Worm (Caenorhabditis elegans) whole organism, late embryonic: ENCODE results near the gene C25F9.5.

Experiments used
- dve-1 ChIP-seq: sonication (generic microtip); optimal IDR thresholded peaks from 2 replicates; lab custom pipeline; 2017; ENCODE audit warnings: antibody characterized with exemption, mild to moderate bottlenecking, missing genetic modification characterization, missing compliant biosample characterization
- eyg-1 ChIP-seq: sonication (generic microtip); optimal IDR thresholded peaks from 2 replicates; lab custom pipeline; 2016; ENCODE audit warnings: missing genotype, missing genetic modification characterization, missing compliant biosample characterization
- hlh-30 ChIP-seq: sonication (generic microtip); optimal IDR thresholded peaks from 2 replicates; lab custom pipeline; 2017; ENCODE audit warnings: antibody characterized with exemption, missing genetic modification characterization, missing compliant biosample characterization; ENCODE audit not compliant: insufficient read depth
- lin-11 ChIP-seq: fragments of 200-800 bp; sonication (Bioruptor generic); optimal IDR thresholded peaks from 2 replicates; lab custom pipeline; 2018; ENCODE audit warnings: mild to moderate bottlenecking, missing genetic modification characterization, missing compliant biosample characterization
- nfya-1 ChIP-seq: sonication (generic microtip); optimal IDR thresholded peaks from 2 replicates; lab custom pipeline; 2017; ENCODE audit warnings: missing genetic modification characterization, mild to moderate bottlenecking, missing compliant biosample characterization, antibody characterized with exemption, moderate library complexity
- pqm-1 ChIP-seq: sonication (generic microtip); optimal IDR thresholded peaks from 2 replicates; lab custom pipeline; 2016; ENCODE audit warnings: missing genetic modification characterization, missing compliant biosample characterization
- pros-1 ChIP-seq: fragments of 150-350 bp; optimal IDR thresholded peaks from 2 replicates; lab custom pipeline; 2014; ENCODE audit warnings: missing biosample characterization, missing genetic modification reagents, missing genetic modification characterization
- syd-9 ChIP-seq: sonication (generic microtip); optimal IDR thresholded peaks from 2 replicates; lab custom pipeline; 2016; ENCODE audit warnings: mild to moderate bottlenecking, missing genetic modification characterization, moderate library complexity, missing compliant biosample characterization
- unc-86 ChIP-seq: sonication (generic microtip); optimal IDR thresholded peaks from 2 replicates; lab custom pipeline; 2016; ENCODE audit warnings: missing genetic modification characterization, missing compliant biosample characterization

DNA sequence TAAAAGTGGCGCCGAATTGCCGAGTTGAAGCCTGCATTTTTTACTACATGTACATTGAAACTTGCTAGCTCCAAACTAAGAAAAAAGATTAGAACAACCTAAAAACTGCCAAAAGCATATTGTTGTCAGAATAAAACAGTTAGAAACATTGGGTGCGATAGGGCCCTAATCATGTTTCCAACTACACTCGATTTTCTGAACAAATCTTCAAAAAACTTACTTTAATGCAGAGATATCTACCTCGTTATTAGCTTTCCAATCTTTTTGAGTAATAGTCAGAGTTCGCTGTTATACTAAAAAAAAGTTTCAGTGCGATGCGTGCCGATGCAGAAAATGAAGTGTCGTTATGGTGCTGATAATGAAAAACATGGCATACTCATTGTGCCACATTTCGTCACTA, 45.0 kb upstream of the C25F9.5 start, which contains the start of the genes Y43F8B.13 and Y43F8B.14:
- TF ChIP-seq syd-9 (tag; lab: Kevin White, UChicago) (no peak), lin-11 (tag; lab: Kevin White, UChicago) (no peak), dve-1 (tag; lab: Kevin White, UChicago) (no peak), nfya-1 (tag; lab: Kevin White, UChicago) (no peak), eyg-1 (no peak), hlh-30 (tag; lab: Kevin White, UChicago) (no peak), unc-86 (tag; lab: Kevin White, UChicago) (no peak), pqm-1 (tag; lab: Kevin White, UChicago) (no peak), pros-1 (tag; lab: Kevin White, UChicago) (no peak)
